Worm (Caenorhabditis elegans) whole organism, L2 larva: ENCODE data around the gene F52E1.9.

ENCODE experiments used
- C34F6.9 ChIP-seq: fragments of 150-350 bp; optimal IDR thresholded peaks from 2 replicates; lab custom pipeline; 2014; ENCODE audit warnings: missing biosample characterization, missing genetic modification characterization
- F13H6.1 ChIP-seq: sonication (generic microtip); optimal IDR thresholded peaks from 2 replicates; lab custom pipeline; 2016; ENCODE audit warnings: missing genetic modification characterization, missing compliant biosample characterization
- Y55F3AM.14 ChIP-seq: fragments of 200-800 bp; sonication (Bioruptor generic); optimal IDR thresholded peaks from 2 replicates; lab custom pipeline; 2018; ENCODE audit warnings: mild to moderate bottlenecking, missing genetic modification characterization, missing compliant biosample characterization
- alr-1 ChIP-seq: fragments of 150-350 bp; optimal IDR thresholded peaks from 2 replicates; lab custom pipeline; 2014; ENCODE audit warnings: missing biosample characterization, missing genetic modification characterization
- blmp-1 ChIP-seq: sonication (generic microtip); optimal IDR thresholded peaks from 2 replicates; lab custom pipeline; 2017; ENCODE audit warnings: missing genetic modification characterization, mild to moderate bottlenecking, missing compliant biosample characterization, antibody characterized with exemption, moderate library complexity; ENCODE audit not compliant: insufficient read depth
- ceh-16 ChIP-seq: fragments of 150-350 bp; optimal IDR thresholded peaks from 2 replicates; lab custom pipeline; 2014; ENCODE audit warnings: missing biosample characterization, missing genetic modification characterization
- ceh-82 ChIP-seq: fragments of 150-350 bp; optimal IDR thresholded peaks from 2 replicates; lab custom pipeline; 2014; ENCODE audit warnings: missing biosample characterization, missing genetic modification characterization
- crh-2 ChIP-seq: sonication (generic microtip); optimal IDR thresholded peaks from 2 replicates; lab custom pipeline; 2017; ENCODE audit warnings: missing biosample characterization, missing genetic modification characterization
- egl-27 ChIP-seq: sonication (generic microtip); optimal IDR thresholded peaks from 3 replicates; lab custom pipeline; 2017; ENCODE audit warnings: missing biosample characterization, missing genetic modification reagents, missing genetic modification characterization
- elt-3 ChIP-seq: sonication (generic microtip); optimal IDR thresholded peaks from 2 replicates; lab custom pipeline; 2017; ENCODE audit warnings: missing biosample characterization, missing genetic modification characterization
- fos-1 ChIP-seq: fragments of 150-350 bp; optimal IDR thresholded peaks from 2 replicates; lab custom pipeline; 2014; ENCODE audit warnings: missing biosample characterization, missing genetic modification characterization
- gmeb-1 ChIP-seq: fragments of 150-350 bp; optimal IDR thresholded peaks from 2 replicates; lab custom pipeline; 2014; ENCODE audit warnings: missing biosample characterization, missing genetic modification characterization
- lin-11 ChIP-seq: fragments of 150-350 bp; sonication (generic microtip); optimal IDR thresholded peaks from 2 replicates; lab custom pipeline; 2014; ENCODE audit warnings: missing biosample characterization, missing genetic modification characterization, inconsistent platforms, mixed read lengths
- lin-13 ChIP-seq: fragments of 150-350 bp; optimal IDR thresholded peaks from 2 replicates; lab custom pipeline; 2014; ENCODE audit warnings: missing biosample characterization, missing genetic modification reagents, missing genetic modification characterization
- lin-39 ChIP-seq: fragments of 150-350 bp; optimal IDR thresholded peaks from 2 replicates; lab custom pipeline; 2014; ENCODE audit warnings: missing biosample characterization, missing genetic modification reagents, missing genetic modification characterization
- lsy-2 ChIP-seq, 2 experiments: fragments of 150-350 bp in 1 of 2; sonication (generic microtip) in 1 of 2; optimal IDR thresholded peaks; 2 replicates each; lab custom pipeline; 2014 to 2017; ENCODE audit warnings: missing biosample characterization in 2 of 2, missing genetic modification characterization in 2 of 2
- mab-5 ChIP-seq: fragments of 150-350 bp; optimal IDR thresholded peaks from 2 replicates; lab custom pipeline; 2014; ENCODE audit warnings: missing biosample characterization, missing genetic modification characterization
- mbf-1 ChIP-seq: sonication (generic microtip); optimal IDR thresholded peaks from 2 replicates; lab custom pipeline; 2017; ENCODE audit warnings: missing biosample characterization, missing genetic modification characterization
- mdl-1 ChIP-seq, 2 experiments: fragments of 150-350 bp in 1 of 2; sonication (generic microtip) in 1 of 2; optimal IDR thresholded peaks; 2 replicates each; lab custom pipeline; 2017; ENCODE audit warnings: missing biosample characterization in 2 of 2, missing genetic modification characterization in 2 of 2
- nhr-10 ChIP-seq: sonication (generic microtip); optimal IDR thresholded peaks from 2 replicates; lab custom pipeline; 2017; ENCODE audit warnings: missing biosample characterization, missing genetic modification characterization
- nhr-12 ChIP-seq: fragments of 150-350 bp; optimal IDR thresholded peaks from 2 replicates; lab custom pipeline; 2014; ENCODE audit warnings: missing biosample characterization, missing genetic modification characterization
- nhr-129 ChIP-seq: fragments of 150-350 bp; optimal IDR thresholded peaks from 2 replicates; lab custom pipeline; 2014; ENCODE audit warnings: missing biosample characterization, missing genetic modification characterization
- nhr-21 ChIP-seq: fragments of 150-350 bp; optimal IDR thresholded peaks from 2 replicates; lab custom pipeline; 2014; ENCODE audit warnings: missing biosample characterization, missing genetic modification characterization
- nhr-237 ChIP-seq: fragments of 150-350 bp; optimal IDR thresholded peaks from 2 replicates; lab custom pipeline; 2014; ENCODE audit warnings: missing biosample characterization, missing genetic modification characterization
- nhr-25 ChIP-seq: fragments of 150-350 bp; sonication (generic microtip); optimal IDR thresholded peaks from 3 replicates; lab custom pipeline; 2014; ENCODE audit warnings: missing biosample characterization, missing genetic modification characterization
- nhr-6 ChIP-seq: fragments of 150-350 bp; optimal IDR thresholded peaks from 2 replicates; lab custom pipeline; 2014; ENCODE audit warnings: missing biosample characterization, missing genetic modification characterization
- nhr-77 ChIP-seq: fragments of 150-350 bp; optimal IDR thresholded peaks from 2 replicates; lab custom pipeline; 2014; ENCODE audit warnings: missing biosample characterization, missing genetic modification characterization
- sem-4 ChIP-seq: fragments of 150-350 bp; optimal IDR thresholded peaks from 2 replicates; lab custom pipeline; 2014; ENCODE audit warnings: missing biosample characterization, missing genetic modification reagents, missing genetic modification characterization
- skn-1 ChIP-seq: sonication (generic microtip); optimal IDR thresholded peaks from 2 replicates; lab custom pipeline; 2017; ENCODE audit warnings: missing biosample characterization, missing genetic modification characterization
- sma-3 ChIP-seq: sonication (generic microtip); optimal IDR thresholded peaks from 2 replicates; lab custom pipeline; 2016; ENCODE audit warnings: missing genetic modification reagents, missing genetic modification characterization, missing compliant biosample characterization
- sma-9 ChIP-seq, 2 experiments: fragments of 150-350 bp in 1 of 2; sonication (generic microtip) in 1 of 2; optimal IDR thresholded peaks; 2 replicates each; lab custom pipeline; 2014 to 2016; ENCODE audit warnings: missing genetic modification characterization in 2 of 2, mild to moderate bottlenecking in 1 of 2, missing biosample characterization in 1 of 2, missing compliant biosample characterization in 1 of 2, missing genetic modification reagents in 1 of 2, moderate library complexity in 1 of 2
- snpc-4 ChIP-seq: fragments of 150-350 bp; optimal IDR thresholded peaks from 2 replicates; lab custom pipeline; 2014; ENCODE audit warnings: missing biosample characterization, missing genetic modification characterization
- unc-62 ChIP-seq: fragments of 150-350 bp; optimal IDR thresholded peaks from 2 replicates; lab custom pipeline; 2014; ENCODE audit warnings: missing biosample characterization, missing genetic modification reagents, missing genetic modification characterization
- zag-1 ChIP-seq: fragments of 150-350 bp; optimal IDR thresholded peaks from 2 replicates; lab custom pipeline; 2014; ENCODE audit warnings: missing biosample characterization, missing genetic modification characterization
- ztf-11 ChIP-seq: sonication (generic microtip); optimal IDR thresholded peaks from 2 replicates; lab custom pipeline; 2017; ENCODE audit warnings: missing biosample characterization, missing genetic modification characterization

F52E1.9 gene

DNA sequence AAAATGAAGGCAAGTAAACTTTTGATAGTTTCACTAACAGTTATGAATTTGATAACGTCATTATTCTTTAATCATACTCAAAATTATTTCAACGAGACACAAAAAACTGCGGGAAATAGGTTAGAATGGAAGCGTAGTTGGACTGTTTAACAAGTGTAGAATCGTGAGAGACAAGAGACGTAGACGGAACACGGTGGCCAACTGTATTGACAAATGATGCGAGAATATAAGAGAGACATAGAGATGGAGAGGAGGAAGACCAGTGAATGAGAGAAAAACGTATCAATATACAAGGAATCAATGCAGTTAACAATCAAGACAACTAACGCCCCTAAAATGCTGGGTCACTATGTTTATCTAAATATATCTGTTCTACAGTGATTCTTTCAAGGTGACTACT, 43.2 kb upstream of the F52E1.9 start:
- TF ChIP-seq lsy-2 (tag; optimal IDR thresholded peaks at IDR 0.05; lab: Kevin White, UChicago) (peak in 1 of 2 experiments; percentile 20), Y55F3AM.14 (GFP tag; lab: Kevin White, UChicago) (no peak), nhr-129 (peak; percentile 56), gmeb-1 (peak; percentile 48), ceh-16 (tag; lab: Kevin White, UChicago) (no peak), lin-11 (tag; lab: Kevin White, UChicago) (no peak), mab-5 (tag; lab: Kevin White, UChicago) (no peak), fos-1 (peak; percentile 65), nhr-237 (tag; lab: Kevin White, UChicago) (no peak), sma-3 (GFP tag; lab: Kevin White, UChicago) (peak; percentile 66), egl-27 (tag; lab: Kevin White, UChicago) (no peak), sem-4 (no peak), ztf-11 (tag; lab: Kevin White, UChicago) (no peak), nhr-21 (tag; lab: Kevin White, UChicago) (peak; percentile 14), nhr-25 (tag; lab: Kevin White, UChicago) (peak; percentile 33), crh-2 (tag; lab: Kevin White, UChicago) (peak; percentile 50), skn-1 (tag; lab: Kevin White, UChicago) (no peak), unc-62 (GFP tag; lab: Kevin White, UChicago) (no peak), elt-3 (tag; lab: Kevin White, UChicago) (no peak), nhr-6 (tag; lab: Kevin White, UChicago) (no peak), lin-13 (GFP tag; lab: Kevin White, UChicago) (no peak), ceh-82 (no peak), sma-9 (GFP tag; optimal IDR thresholded peaks at IDR 0.05; lab: Kevin White, UChicago) (peak; percentile 56), sma-9 (tag; optimal IDR thresholded peaks at IDR 0.05; lab: Kevin White, UChicago) (no peak), blmp-1 (no peak), snpc-4 (tag; lab: Kevin White, UChicago) (peak; percentile 1), mdl-1 (tag; optimal IDR thresholded peaks at IDR 0.05; lab: Kevin White, UChicago) (no peak), nhr-10 (no peak), nhr-12 (no peak), F13H6.1 (tag; lab: Kevin White, UChicago) (peak; percentile 38), C34F6.9 (tag; lab: Kevin White, UChicago) (peak; percentile 16), nhr-77 (no peak)

ce11 chrV:8444357-8444856, 41.9 kb upstream of the F52E1.9 start, which contains the start of gene lmd-3:
Gene lmd-3, minus strand, starts transcription at chrV:8444806.
- no peak for TF ChIP-seq lsy-2 (tag; optimal IDR thresholded peaks at IDR 0.05; lab: Kevin White, UChicago)
- TF ChIP-seq, all 48 proteins: peak for 0

ce11 chrV:8437358-8437757, 34.9 kb upstream of the F52E1.9 start:
- TF ChIP-seq alr-1 (no peak), mab-5 (tag; lab: Kevin White, UChicago) (peak; percentile 74)

DNA sequence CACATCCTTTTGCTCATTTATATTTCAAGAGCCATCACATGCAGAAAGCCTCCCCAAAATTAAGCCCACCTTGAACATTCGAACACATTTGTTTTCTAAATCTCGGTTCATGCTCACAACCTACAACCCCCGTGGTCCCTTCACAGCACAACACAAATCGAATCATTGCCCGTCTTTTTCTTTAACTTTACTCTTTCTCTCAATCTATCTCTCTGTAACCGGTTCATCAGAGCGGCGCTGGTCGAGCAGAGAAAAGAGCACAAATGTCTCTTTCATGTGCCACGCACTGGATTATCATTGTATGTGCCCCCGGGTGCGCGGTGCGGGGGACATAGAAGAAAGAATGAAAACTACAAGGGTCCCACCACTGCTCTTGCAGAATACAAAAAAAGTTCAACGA, 32.8 kb upstream of the F52E1.9 start:
- TF ChIP-seq mdl-1 (tag; optimal IDR thresholded peaks at IDR 0.05; lab: Kevin White, UChicago), result no peak
- no peak for TF ChIP-seq egl-27 (tag; lab: Kevin White, UChicago)
- TF ChIP-seq nhr-77, result no peak
- no peak for TF ChIP-seq nhr-6 (tag; lab: Kevin White, UChicago)
- no peak for TF ChIP-seq lsy-2 (tag; optimal IDR thresholded peaks at IDR 0.05; lab: Kevin White, UChicago)
- no peak for TF ChIP-seq lin-39 (tag; lab: Kevin White, UChicago)
- no peak for TF ChIP-seq unc-62 (GFP tag; lab: Kevin White, UChicago)
- no peak for TF ChIP-seq mab-5 (tag; lab: Kevin White, UChicago)
- TF ChIP-seq crh-2 (tag; lab: Kevin White, UChicago), result no peak
- no peak for TF ChIP-seq ceh-82
- no peak for TF ChIP-seq nhr-12
- no peak for TF ChIP-seq sma-9 (GFP tag; optimal IDR thresholded peaks at IDR 0.05; lab: Kevin White, UChicago)
- TF ChIP-seq sma-9 (tag; optimal IDR thresholded peaks at IDR 0.05; lab: Kevin White, UChicago), result no peak
- TF ChIP-seq C34F6.9 (tag; lab: Kevin White, UChicago), result no peak
- TF ChIP-seq zag-1 (tag; lab: Kevin White, UChicago), result no peak
- TF ChIP-seq nhr-25 (tag; lab: Kevin White, UChicago), result no peak
- TF ChIP-seq Y55F3AM.14 (GFP tag; lab: Kevin White, UChicago), result no peak
- TF ChIP-seq mbf-1 (tag; lab: Kevin White, UChicago), result no peak
- TF ChIP-seq F13H6.1 (tag; lab: Kevin White, UChicago), result no peak
- TF ChIP-seq, all 48 proteins: peak for 0
